Fruit fly (Drosophila melanogaster) whole organism, embryonic: ENCODE results near the gene ImpL1.

Experiments
- BEAF-32 ChIP-seq: fragments of 200-800 bp; sonication (Bioruptor generic); optimal IDR thresholded peaks from 3 replicates; lab custom pipeline; 2017; ENCODE audit warnings: missing biosample characterization, missing genetic modification characterization, mild to moderate bottlenecking, moderate library complexity, missing genetic modification reagents
- BtbVII ChIP-seq: fragments of 200-800 bp; sonication (Bioruptor generic); optimal IDR thresholded peaks from 3 replicates; lab custom pipeline; 2017; ENCODE audit warnings: missing biosample characterization, mild to moderate bottlenecking, missing genetic modification characterization
- CG10209 ChIP-seq: fragments of 200-800 bp; sonication (Bioruptor generic); optimal IDR thresholded peaks from 3 replicates; lab custom pipeline; 2017; ENCODE audit warnings: missing biosample characterization, mild to moderate bottlenecking, missing genetic modification characterization, missing genetic modification reagents
- CG10543 ChIP-seq: fragments of 200-800 bp; sonication (Bioruptor generic); optimal IDR thresholded peaks from 3 replicates; lab custom pipeline; 2017; ENCODE audit warnings: missing biosample characterization, mild to moderate bottlenecking, missing genetic modification characterization, moderate library complexity
- CG10959 ChIP-seq: fragments of 200-800 bp; sonication (Bioruptor generic); IDR thresholded peaks from 2 replicates; pipeline ENCODE4 v1.3.6; 2022; ENCODE audit warnings: missing biosample characterization, missing genetic modification characterization
- CG11456 ChIP-seq: fragments of 200-800 bp; sonication (Bioruptor generic); IDR thresholded peaks from 3 replicates; pipeline ENCODE4 v1.3.6; 2022; ENCODE audit warnings: missing biosample characterization, missing genetic modification characterization
- CG12104 ChIP-seq: fragments of 200-800 bp; sonication (Bioruptor generic); optimal IDR thresholded peaks from 3 replicates; lab custom pipeline; 2016; ENCODE audit warnings: missing biosample characterization, missing genetic modification characterization
- CG12942 ChIP-seq: fragments of 200-800 bp; sonication (Bioruptor generic); optimal IDR thresholded peaks from 3 replicates; lab custom pipeline; 2016; ENCODE audit warnings: missing biosample characterization, missing genetic modification characterization
- CG13894 ChIP-seq: fragments of 200-800 bp; sonication (Bioruptor generic); optimal IDR thresholded peaks from 3 replicates; lab custom pipeline; 2018; ENCODE audit warnings: missing biosample characterization, mild to moderate bottlenecking, missing genetic modification characterization, moderate library complexity
- CG14860 ChIP-seq: fragments of 200-800 bp; sonication (Bioruptor generic); IDR thresholded peaks from 3 replicates; pipeline ENCODE4 v1.3.6; 2022; ENCODE audit warnings: missing biosample characterization, missing genetic modification characterization; ENCODE audit not compliant: partially characterized antibody
- CG15479 ChIP-seq: fragments of 200-800 bp; sonication (Bioruptor generic); optimal IDR thresholded peaks from 3 replicates; lab custom pipeline; 2019; ENCODE audit warnings: missing biosample characterization, mild to moderate bottlenecking, missing genetic modification characterization, moderate library complexity
- CG17802 ChIP-seq: fragments of 200-800 bp; sonication (Bioruptor generic); optimal IDR thresholded peaks from 2 replicates; lab custom pipeline; 2018; ENCODE audit warnings: missing biosample characterization, mild to moderate bottlenecking, missing genetic modification characterization, moderate library complexity
- CG18262 ChIP-seq: fragments of 200-800 bp; optimal IDR thresholded peaks from 3 replicates; lab custom pipeline; 2019; ENCODE audit warnings: missing biosample characterization, mild to moderate bottlenecking, missing genetic modification characterization, moderate library complexity
- CG18764 ChIP-seq: fragments of 200-800 bp; sonication (Bioruptor generic); optimal IDR thresholded peaks from 3 replicates; lab custom pipeline; 2016; ENCODE audit warnings: missing biosample characterization, missing genetic modification characterization
- CG30403 ChIP-seq: fragments of 200-800 bp; sonication (Bioruptor generic); optimal IDR thresholded peaks from 3 replicates; lab custom pipeline; 2016; ENCODE audit warnings: missing biosample characterization, missing genetic modification characterization
- CG33557 ChIP-seq: fragments of 200-800 bp; sonication (Bioruptor generic); optimal IDR thresholded peaks from 2 replicates; lab custom pipeline; 2019; ENCODE audit warnings: missing biosample characterization, mild to moderate bottlenecking, missing genetic modification characterization, moderate library complexity
- CG3407 ChIP-seq: fragments of 200-800 bp; sonication (Bioruptor generic); optimal IDR thresholded peaks from 2 replicates; lab custom pipeline; 2018; ENCODE audit warnings: missing biosample characterization, mild to moderate bottlenecking, missing genetic modification characterization
- CG3847 ChIP-seq: fragments of 200-800 bp; sonication (Bioruptor generic); IDR thresholded peaks from 2 replicates; pipeline ENCODE4 v1.3.6; 2022; ENCODE audit warnings: missing biosample characterization, missing genetic modification characterization
- CG42726 ChIP-seq: fragments of 200-800 bp; sonication (Bioruptor generic); IDR thresholded peaks from 2 replicates; pipeline ENCODE4 v1.3.6; 2022; ENCODE audit warnings: missing biosample characterization, missing genetic modification characterization; ENCODE audit not compliant: partially characterized antibody
- CG4404 ChIP-seq: fragments of 200-800 bp; sonication (Bioruptor generic); IDR thresholded peaks from 2 replicates; pipeline ENCODE4 v1.3.6; 2022; ENCODE audit warnings: missing biosample characterization, missing genetic modification characterization
- CG4707 ChIP-seq: fragments of 200-800 bp; sonication (Bioruptor generic); optimal IDR thresholded peaks from 2 replicates; lab custom pipeline; 2018; ENCODE audit warnings: missing biosample characterization, mild to moderate bottlenecking, missing genetic modification characterization, moderate library complexity
- CG6254 ChIP-seq: fragments of 200-800 bp; sonication (Bioruptor generic); optimal IDR thresholded peaks from 3 replicates; lab custom pipeline; 2017; ENCODE audit warnings: mild to moderate bottlenecking, missing biosample characterization, missing genetic modification reagents, missing genetic modification characterization
- CG7357 ChIP-seq: fragments of 200-800 bp; sonication (Bioruptor generic); IDR thresholded peaks from 3 replicates; pipeline ENCODE4 v1.3.6; 2022; ENCODE audit warnings: missing biosample characterization, missing genetic modification characterization
- CG7786 ChIP-seq: fragments of 200-800 bp; sonication (Bioruptor generic); optimal IDR thresholded peaks from 2 replicates; lab custom pipeline; 2016; ENCODE audit warnings: missing biosample characterization, missing genetic modification characterization
- CG8089 ChIP-seq: fragments of 200-800 bp; sonication (Bioruptor generic); optimal IDR thresholded peaks from 3 replicates; lab custom pipeline; 2016; ENCODE audit warnings: missing biosample characterization, missing genetic modification characterization
- Ets65A ChIP-seq: fragments of 200-800 bp; sonication (Bioruptor generic); peaks from one replicate; lab custom pipeline; 2016; ENCODE audit warnings: missing biosample characterization, missing genetic modification characterization
- Ptx1 ChIP-seq: fragments of 200-800 bp; sonication (Bioruptor generic); IDR thresholded peaks from 2 replicates; pipeline ENCODE4 v1.3.6; 2022; ENCODE audit warnings: missing biosample characterization, missing genetic modification characterization
- Ravus ChIP-seq: fragments of 200-800 bp; sonication (Bioruptor generic); IDR thresholded peaks from 2 replicates; pipeline ENCODE4 v1.3.6; 2022; ENCODE audit warnings: missing biosample characterization, missing genetic modification characterization
- Rfx ChIP-seq: fragments of 200-800 bp; sonication (Bioruptor generic); IDR thresholded peaks from 2 replicates; pipeline ENCODE4 v1.3.6; 2022; ENCODE audit warnings: missing biosample characterization, missing genetic modification characterization
- Sox100B ChIP-seq: fragments of 200-800 bp; sonication (Bioruptor generic); optimal IDR thresholded peaks from 3 replicates; lab custom pipeline; 2018; ENCODE audit warnings: missing biosample characterization, mild to moderate bottlenecking, missing genetic modification characterization
- Stat92E ChIP-seq, 3 experiments: fragments of >200 bp in 2 of 3; fragments of 200-800 bp in 1 of 3; sonication (Bioruptor generic) in 1 of 3; optimal IDR thresholded peaks; 2 replicates each; lab custom pipeline; 2017 to 2019; ENCODE audit warnings: missing biosample characterization in 3 of 3, missing genetic modification characterization in 3 of 3, mild to moderate bottlenecking in 1 of 3, moderate library complexity in 1 of 3
- Tbp ChIP-seq: fragments of >200 bp; optimal IDR thresholded peaks from 2 replicates; lab custom pipeline; 2018; ENCODE audit warnings: missing biosample characterization, missing genetic modification characterization
- ap ChIP-seq: fragments of 200-800 bp; sonication (Bioruptor generic); IDR thresholded peaks from 2 replicates; pipeline ENCODE4 v1.3.6; 2022; ENCODE audit warnings: missing biosample characterization, missing genetic modification characterization
- ci ChIP-seq: fragments of 200-800 bp; sonication (Bioruptor generic); IDR thresholded peaks from 3 replicates; pipeline ENCODE4 v1.3.6; 2022; ENCODE audit warnings: missing biosample characterization, missing genetic modification characterization
- cwo ChIP-seq: fragments of 200-800 bp; sonication (Bioruptor generic); optimal IDR thresholded peaks from 3 replicates; lab custom pipeline; 2017; ENCODE audit warnings: missing biosample characterization, missing genetic modification characterization, mild to moderate bottlenecking, moderate library complexity, missing genetic modification reagents
- dimm ChIP-seq: fragments of 200-800 bp; sonication (Bioruptor generic); IDR thresholded peaks from 2 replicates; pipeline ENCODE4 v1.3.6; 2022; ENCODE audit warnings: missing biosample characterization, missing genetic modification characterization
- dmrt99B ChIP-seq: fragments of 200-800 bp; sonication (Bioruptor generic); optimal IDR thresholded peaks from 2 replicates; lab custom pipeline; 2018; ENCODE audit warnings: missing biosample characterization, mild to moderate bottlenecking, missing genetic modification characterization, moderate library complexity
- esg ChIP-seq: fragments of 200-800 bp; sonication (Bioruptor generic); conservative IDR thresholded peaks from 2 replicates; pipeline ENCODE4 v1.3.6; 2022; ENCODE audit warnings: missing biosample characterization, missing genetic modification characterization
- ewg ChIP-seq: fragments of 200-800 bp; sonication (Bioruptor generic); optimal IDR thresholded peaks from 3 replicates; lab custom pipeline; 2017; ENCODE audit warnings: mild to moderate bottlenecking, missing biosample characterization, missing genetic modification reagents, missing genetic modification characterization
- her ChIP-seq: fragments of 200-800 bp; sonication (Bioruptor generic); optimal IDR thresholded peaks from 2 replicates; lab custom pipeline; 2016; ENCODE audit warnings: missing biosample characterization, missing genetic modification characterization
- hth ChIP-seq: fragments of >200 bp; optimal IDR thresholded peaks from 2 replicates; lab custom pipeline; 2017; ENCODE audit warnings: inconsistent platforms
- lola ChIP-seq, 3 experiments: fragments of >200 bp in 2 of 3; fragments of 200-800 bp in 1 of 3; sonication (Bioruptor generic) in 1 of 3; optimal IDR thresholded peaks; 2 replicates each; lab custom pipeline; 2017 to 2019; ENCODE audit warnings: missing biosample characterization in 3 of 3, missing genetic modification characterization in 3 of 3, mild to moderate bottlenecking in 1 of 3, moderate library complexity in 1 of 3
- nerfin-2 ChIP-seq: fragments of 200-800 bp; sonication (Bioruptor generic); IDR thresholded peaks from 2 replicates; pipeline ENCODE4 v1.3.6; 2022; ENCODE audit warnings: missing biosample characterization, missing genetic modification characterization; ENCODE audit not compliant: partially characterized antibody
- pan ChIP-seq, 4 experiments: fragments of >200 bp in 3 of 4; fragments of 200-800 bp in 1 of 4; sonication (Bioruptor generic) in 1 of 4; optimal IDR thresholded peaks in 3 of 4; IDR thresholded peaks in 1 of 4; 2 replicates each; pipeline versions ENCODE4 v1.3.6 to Lab custom; 2017 to 2022; ENCODE audit warnings: missing biosample characterization in 2 of 4, missing genetic modification characterization in 2 of 4, mixed read lengths in 1 of 4
- peb ChIP-seq: fragments of 200-800 bp; sonication (Bioruptor generic); IDR thresholded peaks from 2 replicates; pipeline ENCODE4 v1.3.6; 2022; ENCODE audit warnings: missing biosample characterization, missing genetic modification characterization
- sima ChIP-seq: fragments of 200-800 bp; sonication (Bioruptor generic); optimal IDR thresholded peaks from 2 replicates; lab custom pipeline; 2016; ENCODE audit warnings: missing biosample characterization, missing genetic modification characterization
- tll ChIP-seq, 2 experiments: fragments of 200-800 bp in 1 of 2; fragments of >200 bp in 1 of 2; sonication (Bioruptor generic) in 1 of 2; optimal IDR thresholded peaks; 2 replicates each; lab custom pipeline; 2017 to 2019; ENCODE audit warnings: missing biosample characterization in 2 of 2, missing genetic modification characterization in 2 of 2, mild to moderate bottlenecking in 1 of 2, moderate library complexity in 1 of 2
- unpg ChIP-seq: fragments of 200-800 bp; sonication (Bioruptor generic); optimal IDR thresholded peaks from 3 replicates; lab custom pipeline; 2018; ENCODE audit warnings: missing biosample characterization, mild to moderate bottlenecking, missing genetic modification characterization, moderate library complexity
- zen ChIP-seq: fragments of 200-800 bp; sonication (Bioruptor generic); optimal IDR thresholded peaks from 3 replicates; lab custom pipeline; 2018; ENCODE audit warnings: missing biosample characterization, mild to moderate bottlenecking, missing genetic modification characterization, moderate library complexity
- zen2 ChIP-seq: fragments of 200-800 bp; sonication (Bioruptor generic); IDR thresholded peaks from 3 replicates; pipeline ENCODE4 v1.3.6; 2022; ENCODE audit warnings: missing biosample characterization, missing genetic modification characterization; ENCODE audit not compliant: partially characterized antibody

The ImpL1 gene

DNA sequence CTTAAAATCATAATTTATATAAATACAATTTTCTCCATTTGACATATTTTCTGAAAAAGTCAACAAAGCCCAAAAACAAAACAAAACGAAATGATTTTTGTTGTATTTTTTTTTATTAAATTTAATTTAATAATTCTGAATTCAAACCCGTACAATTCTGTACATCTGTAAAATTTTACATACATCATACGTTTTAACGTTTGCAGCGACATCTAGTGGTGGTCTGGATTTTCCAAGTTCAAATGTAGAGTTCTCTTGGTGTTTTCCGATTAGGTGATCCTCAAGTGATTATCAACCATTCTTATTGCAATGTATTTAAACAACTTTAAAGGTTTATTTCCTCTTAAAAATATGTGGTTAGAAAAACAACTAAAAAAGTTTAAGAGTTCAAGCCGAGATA is 28.4 kb downstream of the ImpL1 start (continued):
- TF ChIP-seq CG12104 (GFP tag; lab: Kevin White, UChicago), result no peak
- no peak for TF ChIP-seq cwo (GFP tag; lab: Kevin White, UChicago)
- no peak for TF ChIP-seq CG10543 (GFP tag; lab: Kevin White, UChicago)
- TF ChIP-seq CG12942 (GFP tag; lab: Kevin White, UChicago), result no peak
- TF ChIP-seq dimm (GFP tag; lab: Robert Waterston, UW), result no peak
- TF ChIP-seq nerfin-2 (GFP tag; lab: Robert Waterston, UW), result no peak
- no peak for TF ChIP-seq CG17802 (tag; lab: Kevin White, UChicago)
- peak; percentile 70 for TF ChIP-seq Ets65A (GFP tag; lab: Kevin White, UChicago)
- no peak for TF ChIP-seq CG13894 (tag; lab: Kevin White, UChicago)
- TF ChIP-seq zen (tag; lab: Kevin White, UChicago), result peak; percentile 83
- TF ChIP-seq Tbp (GFP tag; lab: Kevin White, UChicago), result no peak
- TF ChIP-seq CG10209, result no peak
- TF ChIP-seq Rfx (GFP tag; lab: Robert Waterston, UW), result peak; percentile 78
- peak; percentile 49 for TF ChIP-seq CG30403 (GFP tag; lab: Kevin White, UChicago)
- no peak for TF ChIP-seq her (GFP tag; lab: Kevin White, UChicago)
- TF ChIP-seq BEAF-32 (GFP tag; lab: Kevin White, UChicago), result no peak
- no peak for TF ChIP-seq CG4707 (GFP tag; lab: Kevin White, UChicago)
- no peak for TF ChIP-seq CG7786 (GFP tag; lab: Kevin White, UChicago)
- no peak for TF ChIP-seq tll (GFP tag; optimal IDR thresholded peaks at IDR 0.05; lab: Kevin White, UChicago)
- TF ChIP-seq zen2 (GFP tag; lab: Robert Waterston, UW), result no peak
- TF ChIP-seq CG15479 (GFP tag; lab: Kevin White, UChicago), result no peak
- no peak; the same call in 1 of the 2 replicates for TF ChIP-seq CG42726 (GFP tag; lab: Robert Waterston, UW)
- TF ChIP-seq CG7357 (GFP tag; lab: Robert Waterston, UW), result no peak
- TF ChIP-seq ci, result no peak; the same call in 2 of the 3 replicates
- no peak for TF ChIP-seq CG14860 (GFP tag; lab: Robert Waterston, UW)
- TF ChIP-seq CG6254 (GFP tag; lab: Kevin White, UChicago), result no peak
- no peak for TF ChIP-seq ewg
- peak; percentile 83 for TF ChIP-seq CG11456 (GFP tag; lab: Robert Waterston, UW)
- TF ChIP-seq CG4404 (GFP tag; lab: Robert Waterston, UW), result no peak
- no peak for TF ChIP-seq CG10959
- no peak for TF ChIP-seq ap
- no peak for TF ChIP-seq CG3407 (GFP tag; lab: Kevin White, UChicago)
- no peak for TF ChIP-seq Sox100B (GFP tag; lab: Kevin White, UChicago)
- TF ChIP-seq esg, result no peak
- TF ChIP-seq CG3847 (GFP tag; lab: Robert Waterston, UW), result no peak
- no peak for TF ChIP-seq CG33557
- TF ChIP-seq Ptx1 (GFP tag; lab: Robert Waterston, UW), result 0 out of 2 replicates have a peak, but pooled peaks have one; percentile 20
- no peak for TF ChIP-seq BtbVII (GFP tag; lab: Kevin White, UChicago)
- peak; percentile 15 for TF ChIP-seq CG18764 (GFP tag; lab: Kevin White, UChicago)
- TF ChIP-seq lola (GFP tag; optimal IDR thresholded peaks at IDR 0.05; lab: Kevin White, UChicago), result peak in 1 of 3 experiments; percentile 2
- TF ChIP-seq hth (lab: Kevin White, UChicago), result no peak
- TF ChIP-seq CG8089 (GFP tag; lab: Kevin White, UChicago), result peak; percentile 14
- TF ChIP-seq dmrt99B, result no peak
- TF ChIP-seq unpg (GFP tag; lab: Kevin White, UChicago), result peak; percentile 13
- TF ChIP-seq Ravus, result no peak
- no peak for TF ChIP-seq Stat92E (GFP tag; optimal IDR thresholded peaks at IDR 0.05; lab: Kevin White, UChicago)
- TF ChIP-seq pan (optimal IDR thresholded peaks at IDR 0.05; lab: Kevin White, UChicago), result no peak
- TF ChIP-seq pan (GFP tag; optimal IDR thresholded peaks at IDR 0.05 in 1 of 2, IDR thresholded peaks at IDR 0.05 in 1 of 2), result no peak
- no peak for TF ChIP-seq sima (GFP tag; lab: Kevin White, UChicago)
- TF ChIP-seq peb (GFP tag; lab: Robert Waterston, UW), result no peak
- TF ChIP-seq CG18262 (tag; lab: Kevin White, UChicago), result peak; percentile 37
